Fruit fly (Drosophila melanogaster): ENCODE data around the gene gb.

- TF ChIP-seq Hr39 (GFP tag; optimal IDR thresholded peaks at IDR 0.05) (no peak), Hr38 (GFP tag; optimal IDR thresholded peaks at IDR 0.05) (no peak), Eip75B (GFP tag; optimal IDR thresholded peaks at IDR 0.05) (no peak), Gug (GFP tag; IDR thresholded peaks at IDR 0.05) (no peak), topi (GFP tag; optimal IDR thresholded peaks at IDR 0.05) (no peak), CG15336 (GFP tag; IDR thresholded peaks at IDR 0.05) (no peak), CG1621 (tag; optimal IDR thresholded peaks at IDR 0.05) (no peak), CG16779 (tag; optimal IDR thresholded peaks at IDR 0.05) (no peak), CG32006 (GFP tag; optimal IDR thresholded peaks at IDR 0.05) (no peak), CG6276 (GFP tag; optimal IDR thresholded peaks at IDR 0.05) (no peak), CG8319 (GFP tag; optimal IDR thresholded peaks at IDR 0.05) (no peak)
Measured at dm6 chr3R:27154001-27154400, 41.9 kb upstream of the gb start.
